Worm (Caenorhabditis elegans) whole organism, L1 larva: ENCODE measurements around the gene M153.5.

Experiments
- elt-2 ChIP-seq: sonication (generic microtip); optimal IDR thresholded peaks from 2 replicates; lab custom pipeline; 2016; ENCODE audit warnings: missing genetic modification characterization, mild to moderate bottlenecking, inconsistent platforms, missing compliant biosample characterization, missing genetic modification reagents
- fos-1 ChIP-seq: fragments of 150-350 bp; optimal IDR thresholded peaks from 2 replicates; lab custom pipeline; 2014; ENCODE audit warnings: missing biosample characterization, missing genetic modification characterization
- lin-13 ChIP-seq: fragments of 150-350 bp; optimal IDR thresholded peaks from 2 replicates; lab custom pipeline; 2014; ENCODE audit warnings: missing biosample characterization, missing genetic modification reagents, missing genetic modification characterization
- lin-15B ChIP-seq: fragments of 150-350 bp; sonication (generic microtip); optimal IDR thresholded peaks from 3 replicates; lab custom pipeline; 2014; ENCODE audit warnings: missing biosample characterization, missing genetic modification characterization
- lsy-2 ChIP-seq, 2 experiments: fragments of 150-350 bp; optimal IDR thresholded peaks; 2 replicates each; lab custom pipeline; 2014; ENCODE audit warnings: missing biosample characterization in 2 of 2, missing genetic modification characterization in 2 of 2
- nhr-11 ChIP-seq: fragments of 150-350 bp; optimal IDR thresholded peaks from 2 replicates; lab custom pipeline; 2014; ENCODE audit warnings: missing biosample characterization, missing genetic modification characterization
- nhr-12 ChIP-seq: sonication (generic microtip); optimal IDR thresholded peaks from 2 replicates; lab custom pipeline; 2017; ENCODE audit warnings: missing biosample characterization, missing genetic modification characterization
- nhr-237 ChIP-seq: fragments of 150-350 bp; optimal IDR thresholded peaks from 2 replicates; lab custom pipeline; 2014; ENCODE audit warnings: missing biosample characterization, missing genetic modification characterization
- nhr-76 ChIP-seq: sonication (generic microtip); optimal IDR thresholded peaks from 2 replicates; lab custom pipeline; 2017; ENCODE audit warnings: missing biosample characterization, missing genetic modification characterization
- sup-37 ChIP-seq: fragments of 200-800 bp; sonication (Bioruptor generic); optimal IDR thresholded peaks from 2 replicates; lab custom pipeline; 2018; ENCODE audit warnings: mild to moderate bottlenecking, missing genetic modification characterization, missing compliant biosample characterization
- tlp-1 ChIP-seq: fragments of 150-350 bp; optimal IDR thresholded peaks from 2 replicates; lab custom pipeline; 2014; ENCODE audit warnings: missing biosample characterization, missing genetic modification characterization
- ztf-4 ChIP-seq: fragments of 150-350 bp; optimal IDR thresholded peaks from 2 replicates; lab custom pipeline; 2014; ENCODE audit warnings: missing biosample characterization, missing genetic modification characterization

DNA sequence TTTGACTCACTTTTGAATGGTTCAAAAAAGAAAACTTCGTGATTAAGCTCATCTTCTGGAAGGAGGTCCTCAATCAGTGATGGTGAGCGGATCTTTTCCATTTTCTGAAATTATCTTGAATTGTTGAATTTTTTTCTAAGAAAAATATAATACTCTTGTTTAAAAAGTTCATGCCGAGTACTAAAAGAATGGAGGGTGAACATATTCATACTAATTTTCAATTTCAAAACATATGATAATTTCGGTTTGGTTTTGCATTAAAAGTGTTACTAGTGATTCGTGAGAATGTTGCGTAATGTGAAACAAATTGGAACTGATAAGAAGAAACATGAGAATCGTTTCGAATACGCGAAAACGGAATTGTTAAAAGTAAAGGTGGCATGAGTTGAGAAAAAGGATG lies 2.7 kb upstream of the M153.5 start, which contains the start of gene lyst-1:
- TF ChIP-seq elt-2 (tag; lab: Kevin White, UChicago) (no peak), lsy-2 (tag; optimal IDR thresholded peaks at IDR 0.05; lab: Kevin White, UChicago) (no peak), nhr-11 (no peak), nhr-237 (tag; lab: Kevin White, UChicago) (no peak), fos-1 (tag; lab: Kevin White, UChicago) (no peak), nhr-12 (no peak), lin-13 (GFP tag; lab: Kevin White, UChicago) (no peak), lin-15B (no peak), ztf-4 (tag; lab: Kevin White, UChicago) (no peak), sup-37 (GFP tag; lab: Kevin White, UChicago) (no peak), tlp-1 (tag; lab: Kevin White, UChicago) (no peak), nhr-76 (tag; lab: Kevin White, UChicago) (no peak)
